Fruit fly (Drosophila melanogaster) whole organism, embryonic: Measurements from ENCODE around the gene ftz-f1.
A peak's percentile ranks its signal among the peaks of the same experiment; 100 is the strongest.

Experiments
- Blimp-1 ChIP-seq: fragments of 200-800 bp; sonication (Bioruptor generic); optimal IDR thresholded peaks from 3 replicates; lab custom pipeline; 2018; ENCODE audit warnings: missing biosample characterization, missing genetic modification characterization, mild to moderate bottlenecking, moderate library complexity, missing genetic modification reagents
- CG10321 ChIP-seq: fragments of 200-800 bp; sonication (Bioruptor generic); IDR thresholded peaks from 2 replicates; pipeline ENCODE4 v1.3.6; 2022; ENCODE audit warnings: missing biosample characterization, missing genetic modification characterization
- CG11695 ChIP-seq: fragments of 200-800 bp; sonication (Bioruptor generic); IDR thresholded peaks from 3 replicates; pipeline ENCODE4 v1.3.6; 2022; ENCODE audit warnings: missing biosample characterization, missing genetic modification characterization
- CG12769 ChIP-seq: fragments of 200-800 bp; sonication (Bioruptor generic); optimal IDR thresholded peaks from 2 replicates; lab custom pipeline; 2019; ENCODE audit warnings: missing biosample characterization, mild to moderate bottlenecking, missing genetic modification characterization, moderate library complexity
- CG13287 ChIP-seq: fragments of 200-800 bp; sonication (Bioruptor generic); IDR thresholded peaks from 2 replicates; pipeline ENCODE4 v1.3.6; 2022; ENCODE audit warnings: missing biosample characterization, missing genetic modification characterization; ENCODE audit not compliant: partially characterized antibody
- CG13296 ChIP-seq: fragments of 200-800 bp; sonication (Bioruptor generic); optimal IDR thresholded peaks from 3 replicates; lab custom pipeline; 2018; ENCODE audit warnings: missing biosample characterization, mild to moderate bottlenecking, missing genetic modification characterization
- CG13624 ChIP-seq: fragments of 200-800 bp; sonication (Bioruptor generic); optimal IDR thresholded peaks from 2 replicates; lab custom pipeline; 2016; ENCODE audit warnings: missing biosample characterization, missing genetic modification characterization
- CG13894 ChIP-seq: fragments of 200-800 bp; sonication (Bioruptor generic); optimal IDR thresholded peaks from 3 replicates; lab custom pipeline; 2018; ENCODE audit warnings: missing biosample characterization, mild to moderate bottlenecking, missing genetic modification characterization, moderate library complexity
- CG14014 ChIP-seq: fragments of 200-800 bp; sonication (Bioruptor generic); IDR thresholded peaks from 2 replicates; pipeline ENCODE4 v1.3.6; 2022; ENCODE audit warnings: missing biosample characterization, missing genetic modification characterization
- CG17186 ChIP-seq: fragments of 200-800 bp; sonication (Bioruptor generic); optimal IDR thresholded peaks from 3 replicates; lab custom pipeline; 2017; ENCODE audit warnings: missing biosample characterization, missing genetic modification reagents, missing genetic modification characterization
- CG17359 ChIP-seq: fragments of 200-800 bp; sonication (Bioruptor generic); optimal IDR thresholded peaks from 3 replicates; lab custom pipeline; 2018; ENCODE audit warnings: missing biosample characterization, mild to moderate bottlenecking, missing genetic modification characterization, moderate library complexity
- CG17612 ChIP-seq: fragments of 200-800 bp; sonication (Bioruptor generic); IDR thresholded peaks from 2 replicates; pipeline ENCODE4 v1.3.6; 2022; ENCODE audit warnings: missing biosample characterization, missing genetic modification characterization
- CG2199 ChIP-seq: fragments of 200-800 bp; sonication (Bioruptor generic); IDR thresholded peaks from 3 replicates; pipeline ENCODE4 v1.3.6; 2022; ENCODE audit warnings: missing biosample characterization, missing genetic modification characterization
- CG32772 ChIP-seq: fragments of 200-800 bp; sonication (Bioruptor generic); IDR thresholded peaks from 2 replicates; pipeline ENCODE4 v1.3.6; 2022; ENCODE audit warnings: missing biosample characterization, missing genetic modification characterization
- CG34224 ChIP-seq: fragments of 200-800 bp; sonication (Bioruptor generic); IDR thresholded peaks from 3 replicates; pipeline ENCODE4 v1.3.6; 2022; ENCODE audit warnings: missing biosample characterization, missing genetic modification characterization; ENCODE audit not compliant: partially characterized antibody
- CG4328 ChIP-seq: fragments of 200-800 bp; sonication (Bioruptor generic); optimal IDR thresholded peaks from 3 replicates; lab custom pipeline; 2017; ENCODE audit warnings: missing biosample characterization, missing genetic modification reagents, missing genetic modification characterization
- CG4360 ChIP-seq: fragments of 200-800 bp; sonication (Bioruptor generic); IDR thresholded peaks from 2 replicates; pipeline ENCODE4 v1.3.6; 2022; ENCODE audit warnings: missing biosample characterization, missing genetic modification characterization
- CG4617 ChIP-seq: fragments of 200-800 bp; sonication (Bioruptor generic); optimal IDR thresholded peaks from 3 replicates; lab custom pipeline; 2016; ENCODE audit warnings: missing biosample characterization, missing genetic modification characterization, borderline replicate concordance
- CG4707 ChIP-seq: fragments of 200-800 bp; sonication (Bioruptor generic); optimal IDR thresholded peaks from 2 replicates; lab custom pipeline; 2018; ENCODE audit warnings: missing biosample characterization, mild to moderate bottlenecking, missing genetic modification characterization, moderate library complexity
- CG6254 ChIP-seq: fragments of 200-800 bp; sonication (Bioruptor generic); optimal IDR thresholded peaks from 3 replicates; lab custom pipeline; 2017; ENCODE audit warnings: mild to moderate bottlenecking, missing biosample characterization, missing genetic modification reagents, missing genetic modification characterization
- Dll ChIP-seq: fragments of 200-800 bp; sonication (Bioruptor generic); IDR thresholded peaks from 4 replicates; pipeline ENCODE4 v1.3.6; 2022; ENCODE audit warnings: missing biosample characterization, missing genetic modification characterization; ENCODE audit not compliant: partially characterized antibody
- Doc3 ChIP-seq: fragments of 200-800 bp; sonication (Bioruptor generic); IDR thresholded peaks from 3 replicates; pipeline ENCODE4 v1.3.6; 2022; ENCODE audit warnings: missing biosample characterization, missing genetic modification characterization; ENCODE audit not compliant: partially characterized antibody
- HLH3B ChIP-seq: fragments of 200-800 bp; sonication (Bioruptor generic); IDR thresholded peaks from 2 replicates; pipeline ENCODE4 v1.3.6; 2022; ENCODE audit warnings: missing biosample characterization, missing genetic modification characterization
- HmgD ChIP-seq: fragments of 200-800 bp; sonication (Bioruptor generic); optimal IDR thresholded peaks from 3 replicates; lab custom pipeline; 2016; ENCODE audit warnings: missing biosample characterization, missing genetic modification characterization
- Nf-YC ChIP-seq: fragments of 200-800 bp; optimal IDR thresholded peaks from 3 replicates; lab custom pipeline; 2019; ENCODE audit warnings: missing biosample characterization, mild to moderate bottlenecking, missing genetic modification characterization, moderate library complexity
- Pdp1 ChIP-seq, 2 experiments: fragments of 200-800 bp; sonication (Bioruptor generic); optimal IDR thresholded peaks; 3 replicates each; lab custom pipeline; 2016; ENCODE audit warnings: missing biosample characterization in 2 of 2, missing genetic modification characterization in 2 of 2, mild to moderate bottlenecking in 1 of 2, moderate library complexity in 1 of 2
- Trl ChIP-seq, 3 experiments: fragments of >200 bp in 2 of 3; fragments of 200-800 bp in 1 of 3; sonication (Bioruptor generic) in 1 of 3; optimal IDR thresholded peaks; 2 replicates in 1 of 3; 3 replicates in 2 of 3; lab custom pipeline; 2016 to 2017; ENCODE audit warnings: missing biosample characterization in 1 of 3, missing genetic modification characterization in 1 of 3
- bbx ChIP-seq: fragments of 200-800 bp; sonication (Bioruptor generic); IDR thresholded peaks from 2 replicates; pipeline ENCODE4 v1.3.6; 2022; ENCODE audit warnings: missing biosample characterization, missing genetic modification characterization; ENCODE audit not compliant: partially characterized antibody
- bsh ChIP-seq, 2 experiments: fragments of 200-800 bp; sonication (Bioruptor generic); optimal IDR thresholded peaks; 2 replicates each; lab custom pipeline; 2017 to 2018; ENCODE audit warnings: mild to moderate bottlenecking in 2 of 2, missing biosample characterization in 2 of 2, missing genetic modification characterization in 2 of 2, moderate library complexity in 1 of 2
- chif ChIP-seq, 2 experiments: fragments of 200-800 bp; sonication (Bioruptor generic); optimal IDR thresholded peaks; 3 replicates each; lab custom pipeline; 2016; ENCODE audit warnings: missing biosample characterization in 2 of 2, missing genetic modification characterization in 2 of 2
- chinmo ChIP-seq: fragments of 200-800 bp; sonication (Bioruptor generic); IDR thresholded peaks from 4 replicates; pipeline ENCODE4 v1.3.6; 2022; ENCODE audit warnings: missing biosample characterization, missing genetic modification characterization; ENCODE audit not compliant: partially characterized antibody
- chm ChIP-seq: fragments of 200-800 bp; sonication (Bioruptor generic); IDR thresholded peaks from 2 replicates; pipeline ENCODE4 v1.3.6; 2022; ENCODE audit warnings: missing biosample characterization, missing genetic modification characterization
- ci ChIP-seq: fragments of 200-800 bp; sonication (Bioruptor generic); IDR thresholded peaks from 3 replicates; pipeline ENCODE4 v1.3.6; 2022; ENCODE audit warnings: missing biosample characterization, missing genetic modification characterization
- cwo ChIP-seq: fragments of 200-800 bp; sonication (Bioruptor generic); optimal IDR thresholded peaks from 3 replicates; lab custom pipeline; 2017; ENCODE audit warnings: missing biosample characterization, missing genetic modification characterization, mild to moderate bottlenecking, moderate library complexity, missing genetic modification reagents
- gce ChIP-seq: fragments of 200-800 bp; sonication (Bioruptor generic); IDR thresholded peaks from 3 replicates; pipeline ENCODE4 v1.3.6; 2022; ENCODE audit warnings: missing biosample characterization, missing genetic modification characterization
- jing ChIP-seq: fragments of 200-800 bp; sonication (Bioruptor generic); optimal IDR thresholded peaks from 2 replicates; lab custom pipeline; 2018; ENCODE audit warnings: missing biosample characterization, mild to moderate bottlenecking, missing genetic modification characterization
- kah ChIP-seq: fragments of 200-800 bp; sonication (Bioruptor generic); optimal IDR thresholded peaks from 2 replicates; lab custom pipeline; 2018; ENCODE audit warnings: missing biosample characterization, mild to moderate bottlenecking, missing genetic modification characterization
- kay ChIP-seq: fragments of 200-800 bp; sonication (Bioruptor generic); optimal IDR thresholded peaks from 2 replicates; lab custom pipeline; 2016; ENCODE audit warnings: missing biosample characterization, missing genetic modification characterization
- kni ChIP-seq: fragments of 200-800 bp; sonication (Bioruptor generic); optimal IDR thresholded peaks from 3 replicates; lab custom pipeline; 2017; ENCODE audit warnings: mild to moderate bottlenecking, missing biosample characterization, missing genetic modification reagents, missing genetic modification characterization
- knrl ChIP-seq: fragments of 200-800 bp; sonication (Bioruptor generic); IDR thresholded peaks from 3 replicates; pipeline ENCODE4 v1.3.6; 2022; ENCODE audit warnings: missing biosample characterization, missing genetic modification characterization; ENCODE audit not compliant: partially characterized antibody
- mirr ChIP-seq: fragments of 200-800 bp; sonication (Bioruptor generic); optimal IDR thresholded peaks from 3 replicates; lab custom pipeline; 2018; ENCODE audit warnings: missing biosample characterization, mild to moderate bottlenecking, missing genetic modification characterization
- psq ChIP-seq: fragments of 200-800 bp; sonication (Bioruptor generic); optimal IDR thresholded peaks from 2 replicates; lab custom pipeline; 2017; ENCODE audit warnings: missing biosample characterization, missing genetic modification characterization
- schlank ChIP-seq: fragments of 200-800 bp; sonication (Bioruptor generic); optimal IDR thresholded peaks from 2 replicates; lab custom pipeline; 2018; ENCODE audit warnings: missing biosample characterization, mild to moderate bottlenecking, missing genetic modification characterization
- scrt ChIP-seq: fragments of 200-800 bp; sonication (Bioruptor generic); optimal IDR thresholded peaks from 2 replicates; lab custom pipeline; 2018; ENCODE audit warnings: missing biosample characterization, mild to moderate bottlenecking, missing genetic modification characterization, moderate library complexity
- unpg ChIP-seq: fragments of 200-800 bp; sonication (Bioruptor generic); optimal IDR thresholded peaks from 3 replicates; lab custom pipeline; 2018; ENCODE audit warnings: missing biosample characterization, mild to moderate bottlenecking, missing genetic modification characterization, moderate library complexity
- z ChIP-seq: fragments of 200-800 bp; sonication (Bioruptor generic); IDR thresholded peaks from 3 replicates; pipeline ENCODE4 v1.3.6; 2022; ENCODE audit warnings: missing biosample characterization, missing genetic modification characterization

Gene ftz-f1

dm6 chr3L:18758894-18759569, 42.1 kb downstream of the ftz-f1 start (continued):
- TF ChIP-seq psq (GFP tag; lab: Kevin White, UChicago): peak; percentile 12
- peak; percentile 91 for TF ChIP-seq CG10321
- peak; percentile 96 for TF ChIP-seq mirr (GFP tag; lab: Kevin White, UChicago)
- TF ChIP-seq knrl (GFP tag; lab: Robert Waterston, UW): peak; percentile 34; the same call in 1 of the 3 replicates
- peak; percentile 14 for TF ChIP-seq unpg (GFP tag; lab: Kevin White, UChicago)
- TF ChIP-seq Trl (optimal IDR thresholded peaks at IDR 0.05; lab: Kevin White, UChicago): peak; percentile 58 to 82
- TF ChIP-seq Trl (GFP tag; optimal IDR thresholded peaks at IDR 0.05; lab: Kevin White, UChicago): no peak
- TF ChIP-seq kay (GFP tag; lab: Kevin White, UChicago): peak; percentile 65
- peak; percentile 54 for TF ChIP-seq CG13624 (GFP tag; lab: Kevin White, UChicago)
- peak; percentile 19; the same call in 1 of the 3 replicates for TF ChIP-seq gce
- TF ChIP-seq scrt (GFP tag; lab: Kevin White, UChicago): peak; percentile 83
- peak; percentile 21 for TF ChIP-seq CG17359
- TF ChIP-seq schlank (tag; lab: Kevin White, UChicago): no peak
- TF ChIP-seq CG14014 (GFP tag; lab: Robert Waterston, UW): peak; percentile 24; the same call in 1 of the 2 replicates
- peak; percentile 93 for TF ChIP-seq kni
- TF ChIP-seq HmgD: peak; percentile 32
- no peak for TF ChIP-seq CG13296 (GFP tag; lab: Kevin White, UChicago)
- TF ChIP-seq jing (GFP tag; lab: Kevin White, UChicago): no peak
- TF ChIP-seq CG17612 (GFP tag; lab: Robert Waterston, UW): no peak
- TF ChIP-seq bbx (GFP tag; lab: Robert Waterston, UW): peak; percentile 44; the same call in 1 of the 2 replicates
- peak; percentile 97 for TF ChIP-seq Blimp-1 (GFP tag; lab: Kevin White, UChicago)
- no peak for TF ChIP-seq Doc3 (GFP tag; lab: Robert Waterston, UW)
- peak; percentile 66; the same call in 1 of the 3 replicates for TF ChIP-seq CG2199
- peak; percentile 37 for TF ChIP-seq CG13894 (tag; lab: Kevin White, UChicago)
- no peak for TF ChIP-seq CG4617 (GFP tag; lab: Kevin White, UChicago)
- TF ChIP-seq CG17186: peak; percentile 21
- TF ChIP-seq chinmo (GFP tag; lab: Robert Waterston, UW): peak; percentile 100
- TF ChIP-seq kah (GFP tag; lab: Kevin White, UChicago): peak; percentile 16
- TF ChIP-seq CG34224 (GFP tag; lab: Robert Waterston, UW): 0 out of 3 replicates have a peak, but pooled peaks have one; percentile 27
- TF ChIP-seq CG11695 (GFP tag; lab: Robert Waterston, UW): 0 out of 3 replicates have a peak, but pooled peaks have one; percentile 12
- TF ChIP-seq ci (GFP tag; lab: Robert Waterston, UW): peak; percentile 61
- peak in 1 of 2 experiments; percentile 79 for TF ChIP-seq Pdp1 (GFP tag; optimal IDR thresholded peaks at IDR 0.05; lab: Kevin White, UChicago)
- TF ChIP-seq CG4707: no peak
- 0 out of 2 replicates have a peak, but pooled peaks have one; percentile 45 for TF ChIP-seq CG13287 (GFP tag; lab: Robert Waterston, UW)
- 0 out of 4 replicates have a peak, but pooled peaks have one; percentile 37 for TF ChIP-seq Dll (GFP tag; lab: Robert Waterston, UW)
- TF ChIP-seq z: peak; percentile 97
- TF ChIP-seq cwo (GFP tag; lab: Kevin White, UChicago): peak; percentile 100
- peak; percentile 31 for TF ChIP-seq CG4328
- peak; percentile 82 for TF ChIP-seq CG12769
- 0 out of 2 replicates have a peak, but pooled peaks have one; percentile 14 for TF ChIP-seq CG32772 (GFP tag; lab: Robert Waterston, UW)
- peak; percentile 59; the same call in 1 of the 2 replicates for TF ChIP-seq chm (GFP tag; lab: Robert Waterston, UW)
- no peak for TF ChIP-seq chif (GFP tag; optimal IDR thresholded peaks at IDR 0.05; lab: Kevin White, UChicago)
- peak; percentile 50; the same call in 1 of the 2 replicates for TF ChIP-seq CG4360 (GFP tag; lab: Robert Waterston, UW)
- 0 out of 2 replicates have a peak, but pooled peaks have one; percentile 26 for TF ChIP-seq HLH3B (GFP tag; lab: Robert Waterston, UW)
- peak; percentile 26 for TF ChIP-seq CG6254
- TF ChIP-seq bsh (GFP tag; optimal IDR thresholded peaks at IDR 0.05; lab: Kevin White, UChicago): peak in 1 of 2 experiments; percentile 3
- TF ChIP-seq Nf-YC: peak; percentile 34
